Worm (Caenorhabditis elegans): ENCODE data around the gene fbxa-79.
"Not testable (repeated sequence)": the region's sequence is repeated elsewhere in the genome, so short reads cannot be mapped to it uniquely, and the experiment has no call there.

The fbxa-79 gene

ce11 chrIII:1273655-1274328, 34.3 kb downstream of the fbxa-79 start, which contains the start of gene fbxa-29:
fbxa-29 (minus strand) TSS chrIII:1273705.
- no peak for TF ChIP-seq B0310.2 (tag; optimal IDR thresholded peaks at IDR 0.05)

ce11 chrIII:1271378-1271926, 36.6 kb downstream of the fbxa-79 start, which contains the start of gene fbxa-31:
fbxa-31 (minus strand) TSS chrIII:1271428.
- TF ChIP-seq flt-1 (GFP tag; IDR thresholded peaks at IDR 0.05) (no peak), pes-1 (GFP tag; IDR thresholded peaks at IDR 0.05) (no peak), aly-1 (tag; optimal IDR thresholded peaks at IDR 0.05) (no peak)

- TF ChIP-seq B0310.2 (tag; optimal IDR thresholded peaks at IDR 0.05) (no peak), ama-1 (optimal IDR thresholded peaks at IDR 0.05) (no peak), ceh-36 (tag; optimal IDR thresholded peaks at IDR 0.05) (no peak), hnd-1 (tag; optimal IDR thresholded peaks at IDR 0.05) (no peak), hmbx-1 (tag; optimal IDR thresholded peaks at IDR 0.05) (no peak), pes-1 (GFP tag; IDR thresholded peaks at IDR 0.05) (no peak), flt-1 (GFP tag; IDR thresholded peaks at IDR 0.05) (no peak), tra-4 (tag; optimal IDR thresholded peaks at IDR 0.05) (no peak), aly-1 (tag; optimal IDR thresholded peaks at IDR 0.05) (no peak), sea-1 (GFP tag; conservative IDR thresholded peaks at IDR 0.05) (no peak), F13C5.2 (tag; optimal IDR thresholded peaks at IDR 0.05) (no peak), ceh-13 (GFP tag; optimal IDR thresholded peaks at IDR 0.05) (no peak), scrt-1 (GFP tag; IDR thresholded peaks at IDR 0.05) (no peak), hmg-4 (GFP tag; optimal IDR thresholded peaks at IDR 0.05) (no peak), ets-7 (tag; optimal IDR thresholded peaks at IDR 0.05) (no peak), tbx-37 (GFP tag; conservative IDR thresholded peaks at IDR 0.05) (no peak)
Measured at ce11 chrIII:1269156-1269555, 38.9 kb downstream of the fbxa-79 start, which contains the start of gene fbxa-32. fbxa-32 (minus strand) TSS chrIII:1269256.

DNA sequence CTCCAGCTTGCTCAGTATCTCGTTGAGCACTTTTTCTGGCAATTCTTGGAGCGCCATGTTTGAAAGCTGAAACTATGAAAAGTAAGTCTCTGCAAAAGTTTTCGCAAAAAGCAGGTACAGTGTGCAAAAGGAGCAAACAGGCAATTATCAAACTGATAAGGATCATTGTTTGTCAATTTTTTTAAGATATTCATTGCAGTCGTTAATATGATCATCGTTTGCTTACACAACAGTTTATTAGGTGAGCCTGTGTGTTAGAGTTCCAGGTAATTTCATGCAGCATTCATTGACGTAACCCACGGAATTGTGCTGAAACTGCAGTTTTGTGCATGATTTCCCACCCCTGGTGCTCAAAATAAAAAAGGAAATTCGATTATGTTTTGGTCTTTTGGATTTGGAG, 41.3 kb downstream of the fbxa-79 start, which contains the start of gene fbxa-151:
TSS of gene fbxa-151 (minus strand) at position 101 of the 400 bp plus-strand sequence.
- TF ChIP-seq flt-1 (GFP tag; IDR thresholded peaks at IDR 0.05); tra-4 (tag; optimal IDR thresholded peaks at IDR 0.05); scrt-1 (GFP tag; IDR thresholded peaks at IDR 0.05): not testable (repeated sequence)

ce11 chrIII:1263692-1264091, 44.4 kb downstream of the fbxa-79 start, which contains the start of gene srz-9:
srz-9 (plus strand) TSS chrIII:1263992.
- TF ChIP-seq F13C5.2, ceh-36, tra-4 (tag; optimal IDR thresholded peaks at IDR 0.05): not testable (repeated sequence)

- TF ChIP-seq tbx-11 (GFP tag; IDR thresholded peaks at IDR 0.05), result 0 out of 2 replicates have a peak, but pooled peaks have one; percentile 47
Measured at ce11 chrIII:1261198-1261597, 46.9 kb downstream of the fbxa-79 start.

DNA sequence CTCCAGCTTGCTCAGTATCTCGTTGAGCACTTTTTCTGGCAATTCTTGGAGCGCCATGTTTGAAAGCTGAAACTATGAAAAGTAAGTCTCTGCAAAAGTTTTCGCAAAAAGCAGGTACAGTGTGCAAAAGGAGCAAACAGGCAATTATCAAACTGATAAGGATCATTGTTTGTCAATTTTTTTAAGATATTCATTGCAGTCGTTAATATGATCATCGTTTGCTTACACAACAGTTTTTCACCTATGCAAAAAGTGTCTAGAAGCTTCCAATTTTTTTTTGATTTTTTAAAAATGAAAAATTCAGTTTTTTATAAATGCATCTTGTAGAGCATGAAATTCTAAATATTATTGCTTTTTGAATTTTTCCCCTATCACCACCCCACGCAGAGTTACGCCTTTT, 49.7 kb downstream of the fbxa-79 start, which contains the start of gene fbxa-78:
TSS of gene fbxa-78 (minus strand) at position 101 of the 400 bp plus-strand sequence.
- TF ChIP-seq aly-1 (tag; optimal IDR thresholded peaks at IDR 0.05); tbx-37 (GFP tag; conservative IDR thresholded peaks at IDR 0.05); ama-1 (optimal IDR thresholded peaks at IDR 0.05): not testable (repeated sequence)

ce11 chrIII:1256519-1256918, 51.6 kb downstream of the fbxa-79 start, which contains the start of gene fbxa-208:
fbxa-208 (plus strand) TSS chrIII:1256819.
- TF ChIP-seq tbx-37 (GFP tag; conservative IDR thresholded peaks at IDR 0.05); tra-4 (tag; optimal IDR thresholded peaks at IDR 0.05); ceh-36 (tag; optimal IDR thresholded peaks at IDR 0.05): not testable (repeated sequence)
